Fruit fly (Drosophila melanogaster) whole organism, embryonic: ENCODE data around the gene nmo.

Experiments used
- Bdp1 ChIP-seq: fragments of 200-800 bp; sonication (Bioruptor generic); optimal IDR thresholded peaks from 3 replicates; lab custom pipeline; 2016; ENCODE audit warnings: missing biosample characterization, missing genetic modification characterization
- CG11093 ChIP-seq: fragments of 200-800 bp; sonication (Bioruptor generic); IDR thresholded peaks from 3 replicates; pipeline ENCODE4 v1.3.6; 2022; ENCODE audit warnings: missing biosample characterization, missing genetic modification characterization
- CG11504 ChIP-seq: fragments of 200-800 bp; sonication (Bioruptor generic); optimal IDR thresholded peaks from 3 replicates; lab custom pipeline; 2019; ENCODE audit warnings: missing biosample characterization, mild to moderate bottlenecking, missing genetic modification characterization, moderate library complexity
- CG12104 ChIP-seq: fragments of 200-800 bp; sonication (Bioruptor generic); optimal IDR thresholded peaks from 3 replicates; lab custom pipeline; 2016; ENCODE audit warnings: missing biosample characterization, missing genetic modification characterization
- CG12155 ChIP-seq: fragments of 200-800 bp; sonication (Bioruptor generic); optimal IDR thresholded peaks from 3 replicates; lab custom pipeline; 2016; ENCODE audit warnings: missing biosample characterization, missing genetic modification characterization
- CG12219 ChIP-seq: fragments of 200-800 bp; sonication (Bioruptor generic); optimal IDR thresholded peaks from 3 replicates; lab custom pipeline; 2018; ENCODE audit warnings: missing biosample characterization, mild to moderate bottlenecking, missing genetic modification characterization
- CG1233 ChIP-seq: fragments of 200-800 bp; sonication (Bioruptor generic); optimal IDR thresholded peaks from 4 replicates; lab custom pipeline; 2018; ENCODE audit warnings: missing biosample characterization, mild to moderate bottlenecking, missing genetic modification characterization
- CG14014 ChIP-seq: fragments of 200-800 bp; sonication (Bioruptor generic); IDR thresholded peaks from 2 replicates; pipeline ENCODE4 v1.3.6; 2022; ENCODE audit warnings: missing biosample characterization, missing genetic modification characterization
- CG14050 ChIP-seq: fragments of 200-800 bp; sonication (Bioruptor generic); IDR thresholded peaks from 3 replicates; pipeline ENCODE4 v1.3.6; 2022; ENCODE audit warnings: missing biosample characterization, missing genetic modification characterization
- CG14441 ChIP-seq: fragments of 200-800 bp; sonication (Bioruptor generic); IDR thresholded peaks from 2 replicates; pipeline ENCODE4 v1.3.6; 2022; ENCODE audit warnings: missing biosample characterization, missing genetic modification characterization
- CG15514 ChIP-seq: fragments of 200-800 bp; sonication (Bioruptor generic); optimal IDR thresholded peaks from 3 replicates; lab custom pipeline; 2017; ENCODE audit warnings: missing biosample characterization, missing genetic modification characterization, mild to moderate bottlenecking, moderate library complexity, missing genetic modification reagents
- CG17912 ChIP-seq: fragments of 200-800 bp; sonication (Bioruptor generic); optimal IDR thresholded peaks from 2 replicates; lab custom pipeline; 2018; ENCODE audit warnings: missing biosample characterization, mild to moderate bottlenecking, missing genetic modification characterization
- CG18262 ChIP-seq: fragments of 200-800 bp; optimal IDR thresholded peaks from 3 replicates; lab custom pipeline; 2019; ENCODE audit warnings: missing biosample characterization, mild to moderate bottlenecking, missing genetic modification characterization, moderate library complexity
- CG2129 ChIP-seq: fragments of 200-800 bp; sonication (Bioruptor generic); IDR thresholded peaks from 2 replicates; pipeline ENCODE4 v1.3.6; 2022; ENCODE audit warnings: missing biosample characterization, missing genetic modification characterization; ENCODE audit not compliant: partially characterized antibody
- CG2202 ChIP-seq: fragments of 200-800 bp; sonication (Bioruptor generic); optimal IDR thresholded peaks from 2 replicates; lab custom pipeline; 2018; ENCODE audit warnings: missing biosample characterization, mild to moderate bottlenecking, missing genetic modification characterization
- CG30431 ChIP-seq: fragments of 200-800 bp; sonication (Bioruptor generic); optimal IDR thresholded peaks from 2 replicates; lab custom pipeline; 2017; ENCODE audit warnings: missing biosample characterization, missing genetic modification characterization
- CG32532 ChIP-seq: fragments of 200-800 bp; sonication (Bioruptor generic); IDR thresholded peaks from 2 replicates; pipeline ENCODE4 v1.3.6; 2022; ENCODE audit warnings: missing biosample characterization, missing genetic modification characterization
- CG32772 ChIP-seq: fragments of 200-800 bp; sonication (Bioruptor generic); IDR thresholded peaks from 2 replicates; pipeline ENCODE4 v1.3.6; 2022; ENCODE audit warnings: missing biosample characterization, missing genetic modification characterization
- CG4730 ChIP-seq: fragments of 200-800 bp; sonication (Bioruptor generic); IDR thresholded peaks from 2 replicates; pipeline ENCODE4 v1.3.6; 2022; ENCODE audit warnings: missing biosample characterization, missing genetic modification characterization
- CG6175 ChIP-seq: fragments of 200-800 bp; sonication (Bioruptor generic); IDR thresholded peaks from 3 replicates; pipeline ENCODE4 v1.3.6; 2022; ENCODE audit warnings: missing biosample characterization, missing genetic modification characterization
- CG6854 ChIP-seq: fragments of 200-800 bp; sonication (Bioruptor generic); optimal IDR thresholded peaks from 3 replicates; lab custom pipeline; 2017; ENCODE audit warnings: missing biosample characterization, mild to moderate bottlenecking, missing genetic modification characterization
- CG8388 ChIP-seq: fragments of 200-800 bp; sonication (Bioruptor generic); optimal IDR thresholded peaks from 2 replicates; lab custom pipeline; 2019; ENCODE audit warnings: missing biosample characterization, mild to moderate bottlenecking, missing genetic modification characterization, moderate library complexity
- CG9437 ChIP-seq: fragments of 200-800 bp; sonication (Bioruptor generic); optimal IDR thresholded peaks from 2 replicates; lab custom pipeline; 2018; ENCODE audit warnings: missing biosample characterization, mild to moderate bottlenecking, missing genetic modification characterization
- CG9932 ChIP-seq: fragments of 200-800 bp; sonication (Bioruptor generic); IDR thresholded peaks from 2 replicates; pipeline ENCODE4 v1.3.6; 2022; ENCODE audit warnings: missing biosample characterization, missing genetic modification characterization
- CTCF ChIP-seq: fragments of 200-800 bp; sonication (Bioruptor generic); optimal IDR thresholded peaks from 2 replicates; lab custom pipeline; 2017; ENCODE audit warnings: missing biosample characterization, mild to moderate bottlenecking, missing genetic modification characterization, moderate library complexity
- Dad ChIP-seq: fragments of 200-800 bp; sonication (Bioruptor generic); optimal IDR thresholded peaks from 3 replicates; lab custom pipeline; 2016; ENCODE audit warnings: missing biosample characterization, missing genetic modification characterization
- Doc2 ChIP-seq: fragments of 200-800 bp; sonication (Bioruptor generic); IDR thresholded peaks from 2 replicates; pipeline ENCODE4 v1.3.6; 2022; ENCODE audit warnings: missing biosample characterization, missing genetic modification characterization
- Drgx ChIP-seq: fragments of 200-800 bp; sonication (Bioruptor generic); IDR thresholded peaks from 2 replicates; pipeline ENCODE4 v1.3.6; 2022; ENCODE audit warnings: missing biosample characterization, missing genetic modification characterization
- H2.0 ChIP-seq: fragments of 200-800 bp; sonication (Bioruptor generic); IDR thresholded peaks from 2 replicates; pipeline ENCODE4 v1.3.6; 2022; ENCODE audit warnings: missing biosample characterization, missing genetic modification characterization
- Hr78 ChIP-seq, 2 experiments: fragments of 200-800 bp in 1 of 2; fragments of >200 bp in 1 of 2; sonication (Bioruptor generic) in 1 of 2; optimal IDR thresholded peaks; 2 replicates each; lab custom pipeline; 2017 to 2019; ENCODE audit warnings: missing biosample characterization in 2 of 2, missing genetic modification characterization in 2 of 2, mild to moderate bottlenecking in 1 of 2, moderate library complexity in 1 of 2
- Opbp ChIP-seq: fragments of 200-800 bp; sonication (Bioruptor generic); IDR thresholded peaks from 3 replicates; pipeline ENCODE4 v1.3.6; 2022; ENCODE audit warnings: missing biosample characterization, missing genetic modification characterization; ENCODE audit not compliant: partially characterized antibody
- Scr ChIP-seq: fragments of 200-800 bp; sonication (Bioruptor generic); IDR thresholded peaks from 2 replicates; pipeline ENCODE4 v1.3.6; 2022; ENCODE audit warnings: missing biosample characterization, missing genetic modification characterization; ENCODE audit not compliant: partially characterized antibody
- Spps ChIP-seq: fragments of 200-800 bp; sonication (Bioruptor generic); optimal IDR thresholded peaks from 2 replicates; lab custom pipeline; 2018; ENCODE audit warnings: missing biosample characterization, mild to moderate bottlenecking, missing genetic modification characterization
- cad ChIP-seq: fragments of >200 bp; optimal IDR thresholded peaks from 2 replicates; lab custom pipeline; 2017; ENCODE audit warnings: missing biosample characterization, missing genetic modification characterization
- chif ChIP-seq, 2 experiments: fragments of 200-800 bp; sonication (Bioruptor generic); optimal IDR thresholded peaks; 3 replicates each; lab custom pipeline; 2016; ENCODE audit warnings: missing biosample characterization in 2 of 2, missing genetic modification characterization in 2 of 2
- ems ChIP-seq: fragments of 200-800 bp; sonication (Bioruptor generic); optimal IDR thresholded peaks from 3 replicates; lab custom pipeline; 2016; ENCODE audit warnings: missing biosample characterization, missing genetic modification characterization
- fd102C ChIP-seq: fragments of 200-800 bp; sonication (Bioruptor generic); optimal IDR thresholded peaks from 2 replicates; lab custom pipeline; 2018; ENCODE audit warnings: missing biosample characterization, mild to moderate bottlenecking, missing genetic modification characterization, moderate library complexity
- fd3F ChIP-seq: fragments of 200-800 bp; sonication (Bioruptor generic); optimal IDR thresholded peaks from 2 replicates; lab custom pipeline; 2018; ENCODE audit warnings: missing biosample characterization, mild to moderate bottlenecking, missing genetic modification characterization, moderate library complexity
- fd64A ChIP-seq: fragments of 200-800 bp; sonication (Bioruptor generic); optimal IDR thresholded peaks from 3 replicates; lab custom pipeline; 2018; ENCODE audit warnings: missing biosample characterization, mild to moderate bottlenecking, missing genetic modification characterization
- ftz-f1 ChIP-seq: fragments of 200-800 bp; sonication (Bioruptor generic); optimal IDR thresholded peaks from 2 replicates; lab custom pipeline; 2016; ENCODE audit warnings: missing biosample characterization, missing genetic modification characterization
- gce ChIP-seq: fragments of 200-800 bp; sonication (Bioruptor generic); IDR thresholded peaks from 3 replicates; pipeline ENCODE4 v1.3.6; 2022; ENCODE audit warnings: missing biosample characterization, missing genetic modification characterization
- gcm2 ChIP-seq: fragments of 200-800 bp; sonication (Bioruptor generic); optimal IDR thresholded peaks from 2 replicates; lab custom pipeline; 2016; ENCODE audit warnings: missing biosample characterization, missing genetic modification characterization
- gro ChIP-seq: fragments of 200-800 bp; sonication (Bioruptor generic); optimal IDR thresholded peaks from 2 replicates; lab custom pipeline; 2016; ENCODE audit warnings: missing biosample characterization, missing genetic modification characterization
- kah ChIP-seq: fragments of 200-800 bp; sonication (Bioruptor generic); optimal IDR thresholded peaks from 2 replicates; lab custom pipeline; 2018; ENCODE audit warnings: missing biosample characterization, mild to moderate bottlenecking, missing genetic modification characterization
- oc ChIP-seq: fragments of 200-800 bp; sonication (Bioruptor generic); optimal IDR thresholded peaks from 2 replicates; lab custom pipeline; 2018; ENCODE audit warnings: missing biosample characterization, mild to moderate bottlenecking, missing genetic modification characterization, moderate library complexity
- ranshi ChIP-seq: fragments of 200-800 bp; sonication (Bioruptor generic); IDR thresholded peaks from 2 replicates; pipeline ENCODE4 v1.3.6; 2022; ENCODE audit warnings: missing biosample characterization, missing genetic modification characterization
- slp2 ChIP-seq: fragments of 200-800 bp; sonication (Bioruptor generic); optimal IDR thresholded peaks from 2 replicates; lab custom pipeline; 2016; ENCODE audit warnings: missing biosample characterization, missing genetic modification characterization
- tio ChIP-seq: fragments of 200-800 bp; sonication (Bioruptor generic); optimal IDR thresholded peaks from 2 replicates; lab custom pipeline; 2017; ENCODE audit warnings: missing biosample characterization, missing genetic modification characterization, inconsistent platforms
- tup ChIP-seq: fragments of 200-800 bp; sonication (Bioruptor generic); optimal IDR thresholded peaks from 2 replicates; lab custom pipeline; 2016; ENCODE audit warnings: missing biosample characterization, mild to moderate bottlenecking, missing genetic modification characterization, moderate library complexity
- unc-4 ChIP-seq: fragments of 200-800 bp; sonication (Bioruptor generic); IDR thresholded peaks from 2 replicates; pipeline ENCODE4 v1.3.6; 2022; ENCODE audit warnings: missing biosample characterization, missing genetic modification characterization; ENCODE audit not compliant: partially characterized antibody
- wdn ChIP-seq: fragments of 200-800 bp; sonication (Bioruptor generic); IDR thresholded peaks from 2 replicates; pipeline ENCODE4 v1.3.6; 2022; ENCODE audit warnings: missing biosample characterization, missing genetic modification characterization
- yki ChIP-seq: fragments of >200 bp; optimal IDR thresholded peaks from 3 replicates; lab custom pipeline; 2018

The nmo gene

DNA sequence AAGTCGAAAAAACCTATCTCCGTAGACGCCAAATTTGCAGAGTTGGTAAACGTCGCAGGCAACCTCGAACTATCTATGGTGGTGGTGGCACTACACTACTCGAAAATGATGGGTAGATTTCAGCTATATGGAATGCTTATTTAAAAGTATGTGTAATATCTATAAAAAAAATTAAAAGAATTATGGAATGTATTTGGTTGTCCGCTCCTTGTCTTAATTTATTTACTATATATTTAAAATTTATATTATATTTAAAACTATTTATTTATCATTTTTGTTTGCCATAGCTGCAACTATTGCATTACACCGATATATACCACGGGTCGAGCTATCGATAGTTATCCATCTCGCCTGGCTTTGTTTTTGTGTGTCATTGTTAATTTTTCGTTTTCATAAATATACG, 2.8 kb upstream of the nmo start, which contains the start of the genes HP4 and CG8209 (continued):
- TF ChIP-seq fd102C (GFP tag; lab: Kevin White, UChicago) (no peak), CG14050 (peak; percentile 62; the same call in 2 of the 3 replicates), tio (GFP tag; lab: Kevin White, UChicago) (no peak), CG11093 (GFP tag; lab: Robert Waterston, UW) (peak; percentile 48; the same call in 1 of the 3 replicates), Doc2 (GFP tag; lab: Robert Waterston, UW) (no peak), CG32532 (GFP tag; lab: Robert Waterston, UW) (peak; percentile 90), Bdp1 (no peak), Dad (GFP tag; lab: Kevin White, UChicago) (peak; percentile 52), cad (GFP tag; lab: Kevin White, UChicago) (no peak), gce (GFP tag; lab: Robert Waterston, UW) (0 out of 3 replicates have a peak, but pooled peaks have one; percentile 37), yki (lab: Kevin White, UChicago) (no peak), CG15514 (GFP tag; lab: Kevin White, UChicago) (peak; percentile 78), ranshi (peak; percentile 86), Drgx (peak; percentile 74), CG6175 (GFP tag; lab: Robert Waterston, UW) (peak; percentile 28; the same call in 1 of the 3 replicates), chif (GFP tag; optimal IDR thresholded peaks at IDR 0.05; lab: Kevin White, UChicago) (peak in 1 of 2 experiments; percentile 36), wdn (peak; percentile 74), gcm2 (GFP tag; lab: Kevin White, UChicago) (peak; percentile 52), CG11504 (tag; lab: Kevin White, UChicago) (peak; percentile 84), oc (peak; percentile 80), ems (GFP tag; lab: Kevin White, UChicago) (peak; percentile 54), CG17912 (GFP tag; lab: Kevin White, UChicago) (peak; percentile 25), Opbp (GFP tag; lab: Robert Waterston, UW) (peak; percentile 90; the same call in 2 of the 3 replicates), CG4730 (peak; percentile 82), Hr78 (GFP tag; optimal IDR thresholded peaks at IDR 0.05; lab: Kevin White, UChicago) (peak in 1 of 2 experiments; percentile 56), CG2202 (tag; lab: Kevin White, UChicago) (peak; percentile 36), Spps (tag; lab: Kevin White, UChicago) (peak; percentile 74), CG1233 (GFP tag; lab: Kevin White, UChicago) (peak; percentile 66), H2.0 (GFP tag; lab: Robert Waterston, UW) (peak; percentile 78), fd3F (GFP tag; lab: Kevin White, UChicago) (peak; percentile 74), CG12219 (GFP tag; lab: Kevin White, UChicago) (peak; percentile 27), CG12104 (GFP tag; lab: Kevin White, UChicago) (peak; percentile 58), CG12155 (GFP tag; lab: Kevin White, UChicago) (peak; percentile 73), CTCF (GFP tag; lab: Kevin White, UChicago) (peak; percentile 33), ftz-f1 (peak; percentile 22), CG18262 (tag; lab: Kevin White, UChicago) (peak; percentile 84), CG14441 (GFP tag; lab: Robert Waterston, UW) (peak; percentile 84), CG9932 (GFP tag; lab: Robert Waterston, UW) (peak; percentile 92), CG32772 (peak; percentile 83), unc-4 (GFP tag; lab: Robert Waterston, UW) (peak; percentile 95), fd64A (GFP tag; lab: Kevin White, UChicago) (no peak), CG2129 (peak; percentile 96), CG14014 (GFP tag; lab: Robert Waterston, UW) (peak; percentile 69), Scr (GFP tag; lab: Robert Waterston, UW) (peak; percentile 97), gro (peak; percentile 37), kah (GFP tag; lab: Kevin White, UChicago) (peak; percentile 57), CG9437 (GFP tag; lab: Kevin White, UChicago) (peak; percentile 35), CG30431 (peak; percentile 60), CG8388 (GFP tag; lab: Kevin White, UChicago) (peak; percentile 86), tup (GFP tag; lab: Kevin White, UChicago) (peak; percentile 45), slp2 (GFP tag; lab: Kevin White, UChicago) (peak; percentile 13), CG6854 (GFP tag; lab: Kevin White, UChicago) (peak; percentile 54)
